Fruit fly (Drosophila melanogaster) whole organism, wandering third instar larva: ENCODE results near the gene CG7685.

Source experiments
- Abd-B ChIP-seq: fragments of >200 bp; optimal IDR thresholded peaks from 2 replicates; lab custom pipeline; 2017; ENCODE audit warnings: missing biosample characterization, missing genetic modification characterization
- CG32264 ChIP-seq: fragments of 200-800 bp; sonication (Bioruptor generic); optimal IDR thresholded peaks from 2 replicates; lab custom pipeline; 2016; ENCODE audit warnings: missing biosample characterization, missing genetic modification characterization
- CG9705 ChIP-seq: fragments of 200-800 bp; sonication (Bioruptor generic); optimal IDR thresholded peaks from 2 replicates; lab custom pipeline; 2018; ENCODE audit warnings: missing biosample characterization, mild to moderate bottlenecking, missing genetic modification characterization
- CrebA ChIP-seq: fragments of 200-800 bp; sonication (Bioruptor generic); optimal IDR thresholded peaks from 2 replicates; lab custom pipeline; 2016; ENCODE audit warnings: missing biosample characterization, mild to moderate bottlenecking, missing genetic modification characterization, borderline replicate concordance
- Dfd ChIP-seq: fragments of >200 bp; optimal IDR thresholded peaks from 2 replicates; lab custom pipeline; 2017; ENCODE audit warnings: missing biosample characterization, missing genetic modification characterization
- Dif ChIP-seq: fragments of 200-275, 200-300 bp; sonication (Bioruptor generic); optimal IDR thresholded peaks from 2 replicates; lab custom pipeline; 2018; ENCODE audit warnings: missing biosample characterization, missing genetic modification characterization; ENCODE audit not compliant: partially characterized antibody
- GATAd ChIP-seq: sonication (Bioruptor generic); optimal IDR thresholded peaks from 2 replicates; lab custom pipeline; 2016; ENCODE audit warnings: missing biosample characterization, missing genetic modification characterization
- HLH106 ChIP-seq: fragments of 200-800 bp; optimal IDR thresholded peaks from 3 replicates; lab custom pipeline; 2019; ENCODE audit warnings: missing biosample characterization, mild to moderate bottlenecking, missing genetic modification characterization, moderate library complexity
- Hnf4 ChIP-seq: fragments of 200-800 bp; sonication (Bioruptor generic); optimal IDR thresholded peaks from 2 replicates; lab custom pipeline; 2016; ENCODE audit warnings: missing biosample characterization, mild to moderate bottlenecking, missing genetic modification characterization
- Hr78 ChIP-seq: fragments of >200 bp; optimal IDR thresholded peaks from 2 replicates; lab custom pipeline; 2017; ENCODE audit warnings: missing biosample characterization, missing genetic modification characterization
- Hr83 ChIP-seq: fragments of 200-300 bp; sonication (Bioruptor generic); optimal IDR thresholded peaks from 2 replicates; lab custom pipeline; 2016; ENCODE audit warnings: missing biosample characterization, mild to moderate bottlenecking, missing genetic modification characterization, moderate library complexity; ENCODE audit not compliant: poor library complexity, severe bottlenecking
- Jra ChIP-seq: sonication (Bioruptor generic); optimal IDR thresholded peaks from 2 replicates; lab custom pipeline; 2016; ENCODE audit warnings: missing biosample characterization, missing genetic modification characterization
- Mio ChIP-seq: sonication (Bioruptor generic); optimal IDR thresholded peaks from 2 replicates; lab custom pipeline; 2016; ENCODE audit warnings: missing biosample characterization, missing genetic modification characterization
- Myc ChIP-seq: fragments of >200 bp; optimal IDR thresholded peaks from 2 replicates; lab custom pipeline; 2017
- OdsH ChIP-seq: fragments of 200-800 bp; sonication (Bioruptor generic); optimal IDR thresholded peaks from 2 replicates; lab custom pipeline; 2016; ENCODE audit warnings: missing biosample characterization, mild to moderate bottlenecking, missing genetic modification characterization
- Vsx2 ChIP-seq: fragments of 200-300, 225-300 bp; sonication (Bioruptor generic); optimal IDR thresholded peaks from 2 replicates; lab custom pipeline; 2018; ENCODE audit warnings: missing biosample characterization, missing genetic modification characterization; ENCODE audit not compliant: partially characterized antibody
- br ChIP-seq: fragments of 200-800 bp; sonication (Bioruptor generic); optimal IDR thresholded peaks from 2 replicates; lab custom pipeline; 2016; ENCODE audit warnings: missing biosample characterization, missing genetic modification characterization
- brk ChIP-seq: fragments of 200-800 bp; sonication (Bioruptor generic); optimal IDR thresholded peaks from 2 replicates; lab custom pipeline; 2016; ENCODE audit warnings: missing biosample characterization, mild to moderate bottlenecking, missing genetic modification characterization
- dl ChIP-seq, 2 experiments: fragments of 175-275, 200-275 bp in 1 of 2; fragments of 200-275 bp in 1 of 2; sonication (Bioruptor generic); optimal IDR thresholded peaks; lab custom pipeline; 2018; ENCODE audit warnings: mild to moderate bottlenecking in 2 of 2, missing biosample characterization in 2 of 2, missing genetic modification characterization in 2 of 2, moderate library complexity in 2 of 2; ENCODE audit not compliant: partially characterized antibody in 2 of 2, insufficient read depth in 1 of 2
- dmrt93B ChIP-seq: fragments of 200-800 bp; sonication (Bioruptor generic); optimal IDR thresholded peaks from 2 replicates; lab custom pipeline; 2018; ENCODE audit warnings: missing biosample characterization, mild to moderate bottlenecking, missing genetic modification characterization
- dsf ChIP-seq: sonication (Bioruptor generic); optimal IDR thresholded peaks from 2 replicates; lab custom pipeline; 2016; ENCODE audit warnings: missing biosample characterization, missing genetic modification characterization, borderline replicate concordance
- ey ChIP-seq: fragments of 200-800 bp; sonication (Bioruptor generic); optimal IDR thresholded peaks from 2 replicates; lab custom pipeline; 2016; ENCODE audit warnings: missing biosample characterization, missing genetic modification characterization
- foxo ChIP-seq, 2 experiments: fragments of 200-800 bp; sonication (Bioruptor generic); optimal IDR thresholded peaks; 2 replicates in 1 of 2; 3 replicates in 1 of 2; lab custom pipeline; 2016 to 2017; ENCODE audit warnings: missing biosample characterization in 2 of 2, missing genetic modification characterization in 2 of 2
- fru ChIP-seq: fragments of 200-800 bp; sonication (Bioruptor generic); optimal IDR thresholded peaks from 3 replicates; lab custom pipeline; 2016; ENCODE audit warnings: missing biosample characterization, mild to moderate bottlenecking, missing genetic modification characterization
- h ChIP-seq: fragments of 200-800 bp; sonication (Bioruptor generic); optimal IDR thresholded peaks from 3 replicates; lab custom pipeline; 2016; ENCODE audit warnings: missing biosample characterization, mild to moderate bottlenecking, missing genetic modification characterization
- jim ChIP-seq: fragments of 175-275, 200-325 bp; sonication (Bioruptor generic); optimal IDR thresholded peaks from 2 replicates; lab custom pipeline; 2016; ENCODE audit warnings: missing biosample characterization, mild to moderate bottlenecking, missing genetic modification characterization
- lola ChIP-seq: fragments of >200 bp; optimal IDR thresholded peaks from 2 replicates; lab custom pipeline; 2017; ENCODE audit warnings: missing biosample characterization, missing genetic modification characterization
- pan ChIP-seq: fragments of >200 bp; optimal IDR thresholded peaks from 2 replicates; lab custom pipeline; 2017
- psq ChIP-seq: fragments of 200-800 bp; sonication (Bioruptor generic); optimal IDR thresholded peaks from 3 replicates; lab custom pipeline; 2017; ENCODE audit warnings: missing biosample characterization, mild to moderate bottlenecking, missing genetic modification characterization, moderate library complexity
- rgr ChIP-seq: fragments of 200-800 bp; sonication (Bioruptor generic); optimal IDR thresholded peaks from 3 replicates; lab custom pipeline; 2016; ENCODE audit warnings: missing biosample characterization, mild to moderate bottlenecking, missing genetic modification characterization
- sage ChIP-seq: fragments of 200-800 bp; sonication (Bioruptor generic); optimal IDR thresholded peaks from 2 replicates; lab custom pipeline; 2016; ENCODE audit warnings: missing biosample characterization, mild to moderate bottlenecking, missing genetic modification characterization
- sv ChIP-seq: fragments of 200-800 bp; sonication (Bioruptor generic); optimal IDR thresholded peaks from 3 replicates; lab custom pipeline; 2016; ENCODE audit warnings: missing biosample characterization, missing genetic modification characterization
- tai ChIP-seq: sonication (Bioruptor generic); optimal IDR thresholded peaks from 2 replicates; lab custom pipeline; 2016; ENCODE audit warnings: missing biosample characterization, missing genetic modification characterization
- usp ChIP-seq: fragments of >200 bp; optimal IDR thresholded peaks from 2 replicates; lab custom pipeline; 2017; ENCODE audit warnings: missing biosample characterization, missing genetic modification characterization
- woc ChIP-seq: sonication (Bioruptor generic); optimal IDR thresholded peaks from 2 replicates; lab custom pipeline; 2016; ENCODE audit warnings: missing biosample characterization, mild to moderate bottlenecking, missing genetic modification characterization

CG7685 gene

DNA sequence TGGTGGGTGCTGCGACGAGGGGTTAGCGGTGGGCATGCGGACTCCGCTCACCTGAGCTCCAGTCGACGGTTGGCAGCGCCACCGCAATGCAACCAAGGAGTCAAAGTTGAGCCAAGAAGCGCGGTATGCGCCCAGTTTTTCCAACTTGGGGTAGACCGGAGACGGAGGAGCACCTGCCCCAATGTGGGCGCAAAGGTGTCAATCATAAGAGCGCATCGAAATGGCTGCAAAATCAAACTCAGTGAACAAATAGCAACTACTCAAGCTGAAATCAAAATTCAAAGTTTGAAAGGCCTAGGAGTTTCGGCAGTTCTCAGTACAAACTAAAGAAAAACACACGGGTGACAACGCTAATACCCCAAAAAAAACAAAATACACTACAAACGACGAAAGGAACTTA, 43.0 kb upstream of the CG7685 start, which contains the start of gene hmw:
Gene hmw (plus strand): TSS at position 301 of the 400 bp plus-strand sequence.
- TF ChIP-seq CG32264 (GFP tag; lab: Kevin White, UChicago) (no peak), dsf (no peak), br (GFP tag; lab: Kevin White, UChicago) (no peak), GATAd (GFP tag; lab: Kevin White, UChicago) (no peak), Abd-B (no peak), dmrt93B (GFP tag; lab: Kevin White, UChicago) (no peak), pan (lab: Kevin White, UChicago) (no peak), usp (no peak)

DNA sequence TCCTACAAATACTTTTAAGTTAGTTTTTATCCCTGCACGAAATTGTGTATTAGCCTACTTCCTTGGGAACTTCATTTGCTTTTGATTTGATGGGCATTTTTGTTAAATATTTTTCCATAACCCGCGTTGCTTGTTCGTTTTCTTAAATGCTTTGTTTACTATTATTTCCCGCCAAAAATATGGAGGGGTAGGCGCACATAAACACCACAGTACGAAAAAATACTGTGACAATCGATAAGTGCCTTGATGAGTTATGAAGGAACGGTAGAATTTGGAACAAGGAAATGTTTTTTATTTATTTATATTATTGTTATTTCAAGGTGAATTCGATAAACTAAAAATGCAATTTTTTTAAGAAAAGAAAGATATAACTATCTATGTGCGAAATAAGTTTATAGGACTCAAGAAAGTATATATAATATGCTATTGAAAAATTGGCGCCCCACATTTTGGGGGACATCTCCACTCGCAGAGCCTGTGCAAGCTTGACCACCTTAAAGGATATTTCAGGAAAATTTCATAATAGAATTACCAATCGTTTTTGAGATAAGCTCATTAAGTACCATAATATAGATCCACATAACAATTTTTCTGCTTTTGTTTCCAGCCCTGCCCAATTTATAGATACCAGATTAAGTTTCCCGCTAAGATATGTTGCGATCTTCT, 38.6 kb upstream of the CG7685 start, which contains the start of the genes WRNexo and Nup43:
Gene WRNexo (minus strand): TSS at position 185 of the 666 bp plus-strand sequence.
Gene Nup43 (plus strand): TSS at position 661 of the 666 bp plus-strand sequence.
- TF ChIP-seq Abd-B (no peak), GATAd (GFP tag; lab: Kevin White, UChicago) (no peak), sv (GFP tag; lab: Kevin White, UChicago) (peak; percentile 14), OdsH (GFP tag; lab: Kevin White, UChicago) (no peak), Myc (peak; percentile 4), fru (GFP tag; lab: Kevin White, UChicago) (no peak), Hr78 (no peak), ey (GFP tag; lab: Kevin White, UChicago) (peak; percentile 7), Mio (no peak), dmrt93B (GFP tag; lab: Kevin White, UChicago) (peak; percentile 20), woc (GFP tag; lab: Kevin White, UChicago) (peak; percentile 58), HLH106 (tag; lab: Kevin White, UChicago) (peak; percentile 57), CrebA (no peak), psq (no peak), Hnf4 (GFP tag; lab: Kevin White, UChicago) (no peak), jim (GFP tag; lab: Kevin White, UChicago) (no peak), foxo (GFP tag; optimal IDR thresholded peaks at IDR 0.05; lab: Kevin White, UChicago) (peak in 1 of 2 experiments; percentile 47)
- TF ChIP-seq, all 38 proteins: peak for 7

DNA sequence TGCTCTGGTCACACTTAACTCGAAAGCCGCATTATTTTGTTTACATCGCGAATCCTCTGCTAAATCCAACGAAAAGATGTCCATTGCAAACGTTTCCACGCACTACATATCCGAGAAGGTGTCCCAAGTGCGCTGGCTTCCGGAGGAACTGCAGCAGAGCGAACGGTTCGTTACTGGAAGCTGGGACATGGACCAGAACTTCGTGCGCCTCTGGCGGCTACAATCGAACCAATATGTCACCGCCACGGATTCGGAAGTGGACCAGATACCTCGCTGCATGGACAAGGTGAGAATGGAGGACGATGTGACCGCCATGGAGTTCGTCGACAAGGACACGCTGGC, 38.1 kb upstream of the CG7685 start:
- no peak for TF ChIP-seq psq
- no peak for TF ChIP-seq CrebA
- no peak for TF ChIP-seq dsf
- TF ChIP-seq tai (GFP tag; lab: Kevin White, UChicago), result no peak
- no peak for TF ChIP-seq fru (GFP tag; lab: Kevin White, UChicago)
- TF ChIP-seq Vsx2 (GFP tag; lab: Kevin White, UChicago), result no peak
- TF ChIP-seq usp, result no peak
- TF ChIP-seq jim (GFP tag; lab: Kevin White, UChicago), result no peak
- TF ChIP-seq Abd-B, result no peak
- TF ChIP-seq woc (GFP tag; lab: Kevin White, UChicago), result no peak
- TF ChIP-seq dl (GFP tag; optimal IDR thresholded peaks at IDR 0.05; lab: Kevin White, UChicago; ENCODE audit: insufficient read depth in 1 of 2, partially characterized antibody in 2 of 2), result no peak
- no peak for TF ChIP-seq Dif (GFP tag; lab: Kevin White, UChicago)
- no peak for TF ChIP-seq lola (GFP tag; lab: Kevin White, UChicago)
- TF ChIP-seq sage (GFP tag; lab: Kevin White, UChicago), result no peak
- TF ChIP-seq Dfd (GFP tag; lab: Kevin White, UChicago), result no peak
- TF ChIP-seq dmrt93B (GFP tag; lab: Kevin White, UChicago), result no peak
- no peak for TF ChIP-seq Myc
- TF ChIP-seq pan (lab: Kevin White, UChicago), result no peak
- TF ChIP-seq GATAd (GFP tag; lab: Kevin White, UChicago), result no peak

DNA sequence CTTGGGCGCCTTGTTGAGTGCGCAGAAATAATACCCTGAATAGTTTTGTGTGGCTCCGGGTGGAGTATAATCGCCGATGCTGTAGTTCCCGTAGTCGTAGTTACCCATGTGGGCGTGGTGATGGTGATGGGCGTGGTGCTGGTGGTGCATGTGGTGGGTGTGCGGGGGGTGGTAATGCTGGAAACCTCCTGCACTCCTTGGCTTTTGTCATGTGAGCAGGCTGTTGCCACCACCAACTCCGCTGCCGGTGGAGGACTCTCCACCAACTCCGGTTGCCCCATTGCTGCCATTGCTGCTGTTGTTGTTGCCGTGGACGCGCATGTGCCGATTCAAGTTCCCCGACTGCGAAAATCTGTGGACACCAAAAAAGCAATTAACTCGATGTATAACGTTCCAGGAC, 36.1 kb upstream of the CG7685 start:
- no peak for TF ChIP-seq CG9705 (GFP tag; lab: Kevin White, UChicago)
- TF ChIP-seq Abd-B, result no peak
- TF ChIP-seq GATAd (GFP tag; lab: Kevin White, UChicago), result no peak
- no peak for TF ChIP-seq brk (GFP tag; lab: Kevin White, UChicago)
- no peak for TF ChIP-seq h (GFP tag; lab: Kevin White, UChicago)
- no peak for TF ChIP-seq Hr83 (GFP tag; lab: Kevin White, UChicago)
- TF ChIP-seq CrebA, result no peak
- no peak for TF ChIP-seq woc (GFP tag; lab: Kevin White, UChicago)
- TF ChIP-seq dmrt93B (GFP tag; lab: Kevin White, UChicago), result no peak
- no peak for TF ChIP-seq Jra (GFP tag; lab: Kevin White, UChicago)
- no peak for TF ChIP-seq Vsx2 (GFP tag; lab: Kevin White, UChicago)
- TF ChIP-seq rgr (GFP tag; lab: Kevin White, UChicago), result no peak
- TF ChIP-seq foxo (GFP tag; optimal IDR thresholded peaks at IDR 0.05; lab: Kevin White, UChicago), result no peak
- TF ChIP-seq ey (GFP tag; lab: Kevin White, UChicago), result no peak
- TF ChIP-seq pan (lab: Kevin White, UChicago), result no peak
- no peak for TF ChIP-seq CG32264 (GFP tag; lab: Kevin White, UChicago)
- TF ChIP-seq tai (GFP tag; lab: Kevin White, UChicago), result no peak
- TF ChIP-seq, all 38 proteins: peak for 0
